Worm (Caenorhabditis elegans): Measurements from ENCODE around the gene ace-3.

ce11 chrII:14205335-14205734 lies at the start of gene ace-3:
- TF ChIP-seq lsy-2 (tag; optimal IDR thresholded peaks at IDR 0.05): no peak
- TF ChIP-seq ceh-43 (GFP tag; optimal IDR thresholded peaks at IDR 0.05): no peak
- TF ChIP-seq nhr-28 (tag; optimal IDR thresholded peaks at IDR 0.05): no peak
- TF ChIP-seq elt-3 (tag; optimal IDR thresholded peaks at IDR 0.05): no peak
- TF ChIP-seq elt-1 (tag; optimal IDR thresholded peaks at IDR 0.05; ENCODE audit: borderline replicate concordance, insufficient read depth): no peak
- no peak for TF ChIP-seq snpc-4 (tag; optimal IDR thresholded peaks at IDR 0.05)

All from whole organism, mixed stage, embryonic.